Fruit fly (Drosophila melanogaster): Measurements from ENCODE around the gene CG43998.

The CG43998 gene

dm6 chr3R:23887096-23887421 lies 41.7 kb downstream of the CG43998 start (continued):
- TF ChIP-seq CG32006 (GFP tag; optimal IDR thresholded peaks at IDR 0.05), result peak; percentile 95
- TF ChIP-seq dsx (GFP tag; optimal IDR thresholded peaks at IDR 0.05; ENCODE audit: poor library complexity, severe bottlenecking), result peak; percentile 100
- TF ChIP-seq fd85E (GFP tag; optimal IDR thresholded peaks at IDR 0.05), result peak; percentile 28
- TF ChIP-seq Ets21C (GFP tag; optimal IDR thresholded peaks at IDR 0.05), result peak; percentile 65
- TF ChIP-seq OdsH (GFP tag; optimal IDR thresholded peaks at IDR 0.05), result peak; percentile 95
- peak; percentile 75 for TF ChIP-seq CG11902 (GFP tag; optimal IDR thresholded peaks at IDR 0.05)
- peak; percentile 94 for TF ChIP-seq achi (GFP tag; optimal IDR thresholded peaks at IDR 0.05)
- TF ChIP-seq Hr38 (GFP tag; optimal IDR thresholded peaks at IDR 0.05), result no peak
- TF ChIP-seq CG11762 (GFP tag; optimal IDR thresholded peaks at IDR 0.05; ENCODE audit: insufficient read depth), result peak; percentile 86
- peak; percentile 88 for TF ChIP-seq CG8632 (GFP tag; optimal IDR thresholded peaks at IDR 0.05)
- peak; percentile 93 for TF ChIP-seq CG3919 (GFP tag; optimal IDR thresholded peaks at IDR 0.05)
- peak; percentile 89 for TF ChIP-seq Met (GFP tag; optimal IDR thresholded peaks at IDR 0.05)
- peak; percentile 46 for TF ChIP-seq fkh (GFP tag; optimal IDR thresholded peaks at IDR 0.05)
- TF ChIP-seq fd59A (GFP tag; optimal IDR thresholded peaks at IDR 0.05), result peak; percentile 85
- peak; percentile 98 for TF ChIP-seq CG8119 (GFP tag; IDR thresholded peaks at IDR 0.05)
- peak; percentile 94 for TF ChIP-seq Ets96B (tag; optimal IDR thresholded peaks at IDR 0.05)
- peak; percentile 81 for TF ChIP-seq Blimp-1 (GFP tag; optimal IDR thresholded peaks at IDR 0.05)
- TF ChIP-seq Lpt (GFP tag; optimal IDR thresholded peaks at IDR 0.05), result peak; percentile 95

dm6 chr3R:23886270-23887095 lies 42.3 kb downstream of the CG43998 start:
- peak; percentile 98 for TF ChIP-seq Eip75B (GFP tag; optimal IDR thresholded peaks at IDR 0.05)
- TF ChIP-seq salr (GFP tag; optimal IDR thresholded peaks at IDR 0.05), result peak; percentile 79 to 91
- peak; percentile 93 for TF ChIP-seq CG1621 (tag; optimal IDR thresholded peaks at IDR 0.05)
- peak; percentile 96 for TF ChIP-seq Sox14 (GFP tag; optimal IDR thresholded peaks at IDR 0.05)
- TF ChIP-seq Ets96B (tag; optimal IDR thresholded peaks at IDR 0.05), result peak; percentile 96
- peak; percentile 96 for TF ChIP-seq acj6 (GFP tag; optimal IDR thresholded peaks at IDR 0.05)
- peak; percentile 97 for TF ChIP-seq Smox (GFP tag; optimal IDR thresholded peaks at IDR 0.05)
- TF ChIP-seq CG9139 (GFP tag; optimal IDR thresholded peaks at IDR 0.05), result peak; percentile 92
- peak; percentile 96 for TF ChIP-seq CG6808 (GFP tag; optimal IDR thresholded peaks at IDR 0.05)
- TF ChIP-seq svp (GFP tag), result peak; percentile 99
- TF ChIP-seq vri (GFP tag; optimal IDR thresholded peaks at IDR 0.05), result peak; percentile 95
- TF ChIP-seq eg (GFP tag; IDR thresholded peaks at IDR 0.05), result peak; percentile 90
- peak; percentile 95 for TF ChIP-seq spab (GFP tag; optimal IDR thresholded peaks at IDR 0.05)
- peak; percentile 93 for TF ChIP-seq pdm3 (GFP tag; optimal IDR thresholded peaks at IDR 0.05)
- peak; percentile 24 for TF ChIP-seq fkh (GFP tag; optimal IDR thresholded peaks at IDR 0.05)
- TF ChIP-seq CG6792 (GFP tag; optimal IDR thresholded peaks at IDR 0.05), result peak; percentile 95
- peak; percentile 98 for TF ChIP-seq topi (GFP tag; optimal IDR thresholded peaks at IDR 0.05)
- peak; percentile 94 for TF ChIP-seq Ets21C (GFP tag; optimal IDR thresholded peaks at IDR 0.05)
- peak; percentile 94 for TF ChIP-seq dsx (GFP tag; optimal IDR thresholded peaks at IDR 0.05; ENCODE audit: poor library complexity, severe bottlenecking)
- TF ChIP-seq CG4318 (GFP tag; optimal IDR thresholded peaks at IDR 0.05), result peak; percentile 79
- peak; percentile 97 for TF ChIP-seq CG3032 (tag; optimal IDR thresholded peaks at IDR 0.05)
- no peak for TF ChIP-seq Hr38 (GFP tag; optimal IDR thresholded peaks at IDR 0.05)
- peak; percentile 95 for TF ChIP-seq CG10669 (GFP tag; optimal IDR thresholded peaks at IDR 0.05)
- peak; percentile 90 for TF ChIP-seq Hr4 (GFP tag; optimal IDR thresholded peaks at IDR 0.05)
- peak; percentile 72 for TF ChIP-seq fd85E (GFP tag; optimal IDR thresholded peaks at IDR 0.05)
- peak; percentile 95 to 96 for TF ChIP-seq ss (GFP tag; optimal IDR thresholded peaks at IDR 0.05)
- peak; percentile 70; the same call in 1 of the 2 replicates for TF ChIP-seq CG11294 (GFP tag; IDR thresholded peaks at IDR 0.05)
- TF ChIP-seq CG6163 (GFP tag; IDR thresholded peaks at IDR 0.05), result peak; percentile 92
- peak; percentile 94 for TF ChIP-seq CG8119 (GFP tag; IDR thresholded peaks at IDR 0.05)
- TF ChIP-seq CG3919 (GFP tag; optimal IDR thresholded peaks at IDR 0.05), result peak; percentile 95
- TF ChIP-seq CG10631 (GFP tag; optimal IDR thresholded peaks at IDR 0.05), result peak; percentile 94
- peak; percentile 88 for TF ChIP-seq CG16779 (tag; optimal IDR thresholded peaks at IDR 0.05)
- TF ChIP-seq fd59A (GFP tag; optimal IDR thresholded peaks at IDR 0.05), result peak; percentile 92
- peak; percentile 97 for TF ChIP-seq Sox102F (GFP tag; optimal IDR thresholded peaks at IDR 0.05)
- peak; percentile 91 for TF ChIP-seq CG32006 (GFP tag; optimal IDR thresholded peaks at IDR 0.05)
- TF ChIP-seq dac (GFP tag; optimal IDR thresholded peaks at IDR 0.05), result peak; percentile 69
- peak; percentile 92 for TF ChIP-seq CG6854 (GFP tag; optimal IDR thresholded peaks at IDR 0.05)
- TF ChIP-seq OdsH (GFP tag; optimal IDR thresholded peaks at IDR 0.05), result peak; percentile 95
- TF ChIP-seq lz (GFP tag; optimal IDR thresholded peaks at IDR 0.05), result peak; percentile 97

All from whole organism, prepupa.